Fruit fly (Drosophila melanogaster) whole organism, wandering third instar larva: ENCODE results near the gene ush.
A peak's percentile ranks its signal among the peaks of the same experiment; 100 is the strongest.

ENCODE experiments used
- Abd-B ChIP-seq: fragments of >200 bp; optimal IDR thresholded peaks from 2 replicates; lab custom pipeline; 2017; ENCODE audit warnings: missing biosample characterization, missing genetic modification characterization
- CG32264 ChIP-seq: fragments of 200-800 bp; sonication (Bioruptor generic); optimal IDR thresholded peaks from 2 replicates; lab custom pipeline; 2016; ENCODE audit warnings: missing biosample characterization, missing genetic modification characterization
- CG9705 ChIP-seq: fragments of 200-800 bp; sonication (Bioruptor generic); optimal IDR thresholded peaks from 2 replicates; lab custom pipeline; 2018; ENCODE audit warnings: missing biosample characterization, mild to moderate bottlenecking, missing genetic modification characterization
- CrebA ChIP-seq: fragments of 200-800 bp; sonication (Bioruptor generic); optimal IDR thresholded peaks from 2 replicates; lab custom pipeline; 2016; ENCODE audit warnings: missing biosample characterization, mild to moderate bottlenecking, missing genetic modification characterization, borderline replicate concordance
- Dfd ChIP-seq: fragments of >200 bp; optimal IDR thresholded peaks from 2 replicates; lab custom pipeline; 2017; ENCODE audit warnings: missing biosample characterization, missing genetic modification characterization
- Dif ChIP-seq: fragments of 200-275, 200-300 bp; sonication (Bioruptor generic); optimal IDR thresholded peaks from 2 replicates; lab custom pipeline; 2018; ENCODE audit warnings: missing biosample characterization, missing genetic modification characterization; ENCODE audit not compliant: partially characterized antibody
- GATAd ChIP-seq: sonication (Bioruptor generic); optimal IDR thresholded peaks from 2 replicates; lab custom pipeline; 2016; ENCODE audit warnings: missing biosample characterization, missing genetic modification characterization
- HLH106 ChIP-seq: fragments of 200-800 bp; optimal IDR thresholded peaks from 3 replicates; lab custom pipeline; 2019; ENCODE audit warnings: missing biosample characterization, mild to moderate bottlenecking, missing genetic modification characterization, moderate library complexity
- Hnf4 ChIP-seq: fragments of 200-800 bp; sonication (Bioruptor generic); optimal IDR thresholded peaks from 2 replicates; lab custom pipeline; 2016; ENCODE audit warnings: missing biosample characterization, mild to moderate bottlenecking, missing genetic modification characterization
- Hr78 ChIP-seq: fragments of >200 bp; optimal IDR thresholded peaks from 2 replicates; lab custom pipeline; 2017; ENCODE audit warnings: missing biosample characterization, missing genetic modification characterization
- Hr83 ChIP-seq: fragments of 200-300 bp; sonication (Bioruptor generic); optimal IDR thresholded peaks from 2 replicates; lab custom pipeline; 2016; ENCODE audit warnings: missing biosample characterization, mild to moderate bottlenecking, missing genetic modification characterization, moderate library complexity; ENCODE audit not compliant: poor library complexity, severe bottlenecking
- Jra ChIP-seq: sonication (Bioruptor generic); optimal IDR thresholded peaks from 2 replicates; lab custom pipeline; 2016; ENCODE audit warnings: missing biosample characterization, missing genetic modification characterization
- Mio ChIP-seq: sonication (Bioruptor generic); optimal IDR thresholded peaks from 2 replicates; lab custom pipeline; 2016; ENCODE audit warnings: missing biosample characterization, missing genetic modification characterization
- Myc ChIP-seq: fragments of >200 bp; optimal IDR thresholded peaks from 2 replicates; lab custom pipeline; 2017
- N ChIP-seq: fragments of >200 bp; optimal IDR thresholded peaks from 2 replicates; lab custom pipeline; 2018; ENCODE audit warnings: missing biosample characterization, missing external identifiers, missing genetic modification characterization
- OdsH ChIP-seq: fragments of 200-800 bp; sonication (Bioruptor generic); optimal IDR thresholded peaks from 2 replicates; lab custom pipeline; 2016; ENCODE audit warnings: missing biosample characterization, mild to moderate bottlenecking, missing genetic modification characterization
- Rel ChIP-seq, 2 experiments: fragments of 200-800 bp; sonication (Bioruptor generic) in 1 of 2; optimal IDR thresholded peaks; 2 replicates in 1 of 2; 3 replicates in 1 of 2; lab custom pipeline; 2016 to 2019; ENCODE audit warnings: mild to moderate bottlenecking in 2 of 2, missing biosample characterization in 2 of 2, missing genetic modification characterization in 2 of 2, moderate library complexity in 1 of 2
- Sp1 ChIP-seq: fragments of 200-800 bp; sonication (Bioruptor generic); optimal IDR thresholded peaks from 3 replicates; lab custom pipeline; 2019; ENCODE audit warnings: missing biosample characterization, mild to moderate bottlenecking, missing genetic modification characterization, moderate library complexity
- Vsx2 ChIP-seq: fragments of 200-300, 225-300 bp; sonication (Bioruptor generic); optimal IDR thresholded peaks from 2 replicates; lab custom pipeline; 2018; ENCODE audit warnings: missing biosample characterization, missing genetic modification characterization; ENCODE audit not compliant: partially characterized antibody
- br ChIP-seq: fragments of 200-800 bp; sonication (Bioruptor generic); optimal IDR thresholded peaks from 2 replicates; lab custom pipeline; 2016; ENCODE audit warnings: missing biosample characterization, missing genetic modification characterization
- brk ChIP-seq: fragments of 200-800 bp; sonication (Bioruptor generic); optimal IDR thresholded peaks from 2 replicates; lab custom pipeline; 2016; ENCODE audit warnings: missing biosample characterization, mild to moderate bottlenecking, missing genetic modification characterization
- dl ChIP-seq, 2 experiments: fragments of 175-275, 200-275 bp in 1 of 2; fragments of 200-275 bp in 1 of 2; sonication (Bioruptor generic); optimal IDR thresholded peaks; lab custom pipeline; 2018; ENCODE audit warnings: mild to moderate bottlenecking in 2 of 2, missing biosample characterization in 2 of 2, missing genetic modification characterization in 2 of 2, moderate library complexity in 2 of 2; ENCODE audit not compliant: partially characterized antibody in 2 of 2, insufficient read depth in 1 of 2
- dmrt93B ChIP-seq: fragments of 200-800 bp; sonication (Bioruptor generic); optimal IDR thresholded peaks from 2 replicates; lab custom pipeline; 2018; ENCODE audit warnings: missing biosample characterization, mild to moderate bottlenecking, missing genetic modification characterization
- dsf ChIP-seq: sonication (Bioruptor generic); optimal IDR thresholded peaks from 2 replicates; lab custom pipeline; 2016; ENCODE audit warnings: missing biosample characterization, missing genetic modification characterization, borderline replicate concordance
- ey ChIP-seq: fragments of 200-800 bp; sonication (Bioruptor generic); optimal IDR thresholded peaks from 2 replicates; lab custom pipeline; 2016; ENCODE audit warnings: missing biosample characterization, missing genetic modification characterization
- foxo ChIP-seq, 2 experiments: fragments of 200-800 bp; sonication (Bioruptor generic); optimal IDR thresholded peaks; 2 replicates in 1 of 2; 3 replicates in 1 of 2; lab custom pipeline; 2016 to 2017; ENCODE audit warnings: missing biosample characterization in 2 of 2, missing genetic modification characterization in 2 of 2
- fru ChIP-seq: fragments of 200-800 bp; sonication (Bioruptor generic); optimal IDR thresholded peaks from 3 replicates; lab custom pipeline; 2016; ENCODE audit warnings: missing biosample characterization, mild to moderate bottlenecking, missing genetic modification characterization
- h ChIP-seq: fragments of 200-800 bp; sonication (Bioruptor generic); optimal IDR thresholded peaks from 3 replicates; lab custom pipeline; 2016; ENCODE audit warnings: missing biosample characterization, mild to moderate bottlenecking, missing genetic modification characterization
- jim ChIP-seq: fragments of 175-275, 200-325 bp; sonication (Bioruptor generic); optimal IDR thresholded peaks from 2 replicates; lab custom pipeline; 2016; ENCODE audit warnings: missing biosample characterization, mild to moderate bottlenecking, missing genetic modification characterization
- lola ChIP-seq: fragments of >200 bp; optimal IDR thresholded peaks from 2 replicates; lab custom pipeline; 2017; ENCODE audit warnings: missing biosample characterization, missing genetic modification characterization
- pan ChIP-seq: fragments of >200 bp; optimal IDR thresholded peaks from 2 replicates; lab custom pipeline; 2017
- psq ChIP-seq: fragments of 200-800 bp; sonication (Bioruptor generic); optimal IDR thresholded peaks from 3 replicates; lab custom pipeline; 2017; ENCODE audit warnings: missing biosample characterization, mild to moderate bottlenecking, missing genetic modification characterization, moderate library complexity
- rgr ChIP-seq: fragments of 200-800 bp; sonication (Bioruptor generic); optimal IDR thresholded peaks from 3 replicates; lab custom pipeline; 2016; ENCODE audit warnings: missing biosample characterization, mild to moderate bottlenecking, missing genetic modification characterization
- sage ChIP-seq: fragments of 200-800 bp; sonication (Bioruptor generic); optimal IDR thresholded peaks from 2 replicates; lab custom pipeline; 2016; ENCODE audit warnings: missing biosample characterization, mild to moderate bottlenecking, missing genetic modification characterization
- sv ChIP-seq: fragments of 200-800 bp; sonication (Bioruptor generic); optimal IDR thresholded peaks from 3 replicates; lab custom pipeline; 2016; ENCODE audit warnings: missing biosample characterization, missing genetic modification characterization
- tai ChIP-seq: sonication (Bioruptor generic); optimal IDR thresholded peaks from 2 replicates; lab custom pipeline; 2016; ENCODE audit warnings: missing biosample characterization, missing genetic modification characterization
- usp ChIP-seq: fragments of >200 bp; optimal IDR thresholded peaks from 2 replicates; lab custom pipeline; 2017; ENCODE audit warnings: missing biosample characterization, missing genetic modification characterization
- woc ChIP-seq: sonication (Bioruptor generic); optimal IDR thresholded peaks from 2 replicates; lab custom pipeline; 2016; ENCODE audit warnings: missing biosample characterization, mild to moderate bottlenecking, missing genetic modification characterization

The ush gene

DNA sequence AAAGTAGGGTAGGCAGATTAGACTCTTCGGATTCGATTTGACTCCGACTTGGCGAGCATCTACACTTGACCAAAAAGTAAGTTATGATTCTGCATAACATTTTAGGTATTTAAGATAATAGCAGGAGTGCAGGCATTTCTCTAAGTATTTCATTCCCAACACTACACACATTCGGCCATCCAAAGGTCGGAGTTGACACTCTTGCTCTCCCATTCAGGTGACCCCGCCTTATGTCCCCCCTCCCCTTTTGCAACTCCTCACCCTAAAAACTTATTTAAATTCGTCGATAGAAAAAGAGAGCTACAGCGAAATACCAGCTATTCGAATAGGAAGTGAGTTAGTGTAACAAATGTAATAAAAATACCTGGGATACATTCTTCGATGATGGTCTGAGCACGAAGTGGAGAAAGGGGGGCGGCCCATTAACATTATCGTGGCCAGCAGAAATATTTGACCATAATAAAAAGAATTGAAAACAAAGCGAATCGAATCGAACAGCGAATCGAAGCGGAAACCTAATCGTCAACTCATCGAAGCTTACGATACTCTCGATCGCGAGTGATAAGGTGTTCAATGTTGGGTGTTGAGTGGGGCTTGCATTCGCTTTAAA lies 47.5 kb upstream of the ush start:
- TF ChIP-seq GATAd (GFP tag; lab: Kevin White, UChicago) = no peak
- no peak for TF ChIP-seq CG32264
- no peak for TF ChIP-seq OdsH (GFP tag; lab: Kevin White, UChicago)
- no peak for TF ChIP-seq sage (GFP tag; lab: Kevin White, UChicago)
- TF ChIP-seq brk = no peak
- TF ChIP-seq Hnf4 (GFP tag; lab: Kevin White, UChicago) = no peak
- no peak for TF ChIP-seq foxo (GFP tag; optimal IDR thresholded peaks at IDR 0.05; lab: Kevin White, UChicago)
- no peak for TF ChIP-seq Vsx2 (GFP tag; lab: Kevin White, UChicago)

DNA sequence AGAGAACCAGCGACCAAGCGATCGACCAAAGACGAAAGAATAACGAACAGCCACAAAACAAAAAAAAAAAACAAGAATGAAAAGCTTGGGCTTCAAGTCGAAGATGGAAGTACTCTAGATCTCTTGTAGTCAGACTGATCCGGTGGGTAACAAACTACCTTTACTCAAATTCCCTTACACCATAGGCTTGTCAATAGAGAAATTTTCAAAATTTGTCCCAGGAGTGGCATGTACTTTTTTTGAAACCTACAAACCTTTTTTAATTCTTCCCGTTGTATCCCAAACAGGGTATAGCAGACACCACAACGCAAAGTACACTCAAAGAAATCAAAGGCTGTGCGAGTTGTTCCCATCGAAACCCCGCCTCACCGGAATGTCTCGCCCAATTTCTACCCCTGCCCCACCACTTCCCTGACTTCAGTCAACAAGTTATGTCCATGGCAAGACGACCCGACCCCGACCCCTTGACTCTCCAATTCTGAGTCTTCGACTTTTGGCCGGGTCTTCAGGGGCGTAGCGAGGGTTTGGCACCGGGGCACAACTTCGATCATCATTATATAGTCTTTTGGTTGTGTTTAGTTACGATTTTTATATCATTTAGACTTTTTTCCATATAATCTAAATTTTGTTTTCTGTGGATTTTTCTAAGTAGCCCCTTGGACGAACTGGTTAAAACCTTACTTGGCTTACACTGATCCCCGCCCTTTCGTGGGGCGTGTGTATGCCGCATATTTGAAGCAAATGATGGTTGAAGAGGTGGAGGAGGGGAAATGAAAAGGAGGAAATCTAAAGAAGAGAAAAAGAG lies 46.1 kb upstream of the ush start:
- no peak for TF ChIP-seq jim (GFP tag; lab: Kevin White, UChicago)
- no peak for TF ChIP-seq pan (lab: Kevin White, UChicago)
- TF ChIP-seq Hnf4 (GFP tag; lab: Kevin White, UChicago) = peak; percentile 95
- peak; percentile 94 for TF ChIP-seq HLH106 (tag; lab: Kevin White, UChicago)
- peak; percentile 89 for TF ChIP-seq dmrt93B
- TF ChIP-seq Dfd (GFP tag; lab: Kevin White, UChicago) = no peak
- no peak for TF ChIP-seq lola (GFP tag; lab: Kevin White, UChicago)
- TF ChIP-seq psq (GFP tag; lab: Kevin White, UChicago) = peak; percentile 97
- TF ChIP-seq fru (GFP tag; lab: Kevin White, UChicago) = peak; percentile 96
- no peak for TF ChIP-seq dl (GFP tag; optimal IDR thresholded peaks at IDR 0.05; lab: Kevin White, UChicago; ENCODE audit: insufficient read depth in 1 of 2, partially characterized antibody in 2 of 2)
- peak; percentile 73 to 96 for TF ChIP-seq foxo (GFP tag; optimal IDR thresholded peaks at IDR 0.05; lab: Kevin White, UChicago)
- peak; percentile 93 for TF ChIP-seq sage (GFP tag; lab: Kevin White, UChicago)
- TF ChIP-seq Mio (GFP tag; lab: Kevin White, UChicago) = peak; percentile 59
- TF ChIP-seq ey = peak; percentile 96
- TF ChIP-seq dsf (GFP tag; lab: Kevin White, UChicago) = peak; percentile 82
- peak; percentile 96 for TF ChIP-seq woc (GFP tag; lab: Kevin White, UChicago)
- peak; percentile 89 for TF ChIP-seq brk
- peak; percentile 93 for TF ChIP-seq rgr
- no peak for TF ChIP-seq N (GFP tag; lab: Kevin White, UChicago)
- TF ChIP-seq OdsH (GFP tag; lab: Kevin White, UChicago) = peak; percentile 95
- no peak for TF ChIP-seq Abd-B
- TF ChIP-seq Hr83 (GFP tag; lab: Kevin White, UChicago) = no peak
- TF ChIP-seq br (GFP tag; lab: Kevin White, UChicago) = peak; percentile 96
- peak; percentile 76 for TF ChIP-seq Jra (GFP tag; lab: Kevin White, UChicago)
- TF ChIP-seq sv (GFP tag; lab: Kevin White, UChicago) = peak; percentile 0
- TF ChIP-seq CG9705 = peak; percentile 82
- no peak for TF ChIP-seq usp (GFP tag; lab: Kevin White, UChicago)
- no peak for TF ChIP-seq Myc (lab: Kevin White, UChicago)
- TF ChIP-seq Rel (GFP tag; optimal IDR thresholded peaks at IDR 0.05; lab: Kevin White, UChicago) = no peak
- TF ChIP-seq Rel (tag; optimal IDR thresholded peaks at IDR 0.05; lab: Kevin White, UChicago) = peak; percentile 61
- TF ChIP-seq h (GFP tag; lab: Kevin White, UChicago) = peak; percentile 97
- no peak for TF ChIP-seq Dif (GFP tag; lab: Kevin White, UChicago)
- TF ChIP-seq CG32264 = peak; percentile 87
- peak; percentile 24 for TF ChIP-seq CrebA (GFP tag; lab: Kevin White, UChicago)
- TF ChIP-seq Sp1 (GFP tag; lab: Kevin White, UChicago) = peak; percentile 94
- TF ChIP-seq Hr78 (GFP tag; lab: Kevin White, UChicago) = no peak
- TF ChIP-seq Vsx2 (GFP tag; lab: Kevin White, UChicago) = no peak
- peak; percentile 90 for TF ChIP-seq tai (GFP tag; lab: Kevin White, UChicago)
- TF ChIP-seq GATAd (GFP tag; lab: Kevin White, UChicago) = no peak
